Worm (Caenorhabditis elegans): ENCODE data around the gene F23B12.1.

DNA sequence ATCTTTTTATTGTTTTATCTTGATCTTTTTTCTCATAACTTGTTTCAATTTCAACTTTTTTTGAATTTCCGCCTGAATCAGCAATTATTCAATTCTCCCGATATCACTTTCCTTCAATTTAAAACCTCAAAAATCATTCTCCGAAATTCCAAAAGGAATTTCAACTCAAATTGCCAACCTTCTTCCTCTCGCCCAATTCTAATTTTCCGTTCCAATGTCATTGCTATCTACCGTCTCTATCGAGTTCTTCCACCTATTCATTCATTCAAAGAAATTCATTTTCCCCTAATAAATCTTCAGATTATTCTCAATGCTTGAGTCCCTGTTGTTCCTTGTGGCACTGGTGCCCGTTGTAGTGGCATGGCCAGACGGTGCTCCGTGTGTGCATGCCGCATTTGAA, 11.9 kb downstream of the F23B12.1 start, which contains the start of gene F23B12.4:
- TF ChIP-seq zip-5 (tag; optimal IDR thresholded peaks at IDR 0.05) (no peak), ama-1 (optimal IDR thresholded peaks at IDR 0.05) (no peak), elt-2 (tag; optimal IDR thresholded peaks at IDR 0.05) (no peak), sox-2 (GFP tag; IDR thresholded peaks at IDR 0.05) (no peak), tbx-2 (tag; optimal IDR thresholded peaks at IDR 0.05) (no peak), fkh-10 (GFP tag; optimal IDR thresholded peaks at IDR 0.05) (no peak), pros-1 (tag; optimal IDR thresholded peaks at IDR 0.05) (no peak), che-1 (tag; optimal IDR thresholded peaks at IDR 0.05) (no peak)

Data from whole organism, late embryonic.